Worm (Caenorhabditis elegans) whole organism, L4/young adult: ENCODE results near the gene C02E7.7.

Experiments used
- W03F9.2 ChIP-seq: fragments of 150-350 bp; optimal IDR thresholded peaks from 2 replicates; lab custom pipeline; 2014; ENCODE audit warnings: missing biosample characterization, missing genetic modification characterization
- dao-5 ChIP-seq: sonication (generic microtip); optimal IDR thresholded peaks from 2 replicates; lab custom pipeline; 2016; ENCODE audit warnings: missing genotype, missing genetic modification characterization, moderate library complexity, missing compliant biosample characterization
- him-1 ChIP-seq: sonication (generic microtip); optimal IDR thresholded peaks from 2 replicates; lab custom pipeline; 2016; ENCODE audit warnings: missing genotype, missing genetic modification reagents, missing genetic modification characterization, missing compliant biosample characterization

C02E7.7 gene

ce11 chrV:4871992-4872391 lies 46.4 kb downstream of the C02E7.7 start, which contains the start of gene srd-33:
Gene srd-33, plus strand, starts transcription at chrV:4872292.
- TF ChIP-seq him-1 (tag; lab: Kevin White, UChicago) = no peak
- no peak for TF ChIP-seq dao-5
- TF ChIP-seq W03F9.2 (tag; lab: Kevin White, UChicago) = no peak

DNA sequence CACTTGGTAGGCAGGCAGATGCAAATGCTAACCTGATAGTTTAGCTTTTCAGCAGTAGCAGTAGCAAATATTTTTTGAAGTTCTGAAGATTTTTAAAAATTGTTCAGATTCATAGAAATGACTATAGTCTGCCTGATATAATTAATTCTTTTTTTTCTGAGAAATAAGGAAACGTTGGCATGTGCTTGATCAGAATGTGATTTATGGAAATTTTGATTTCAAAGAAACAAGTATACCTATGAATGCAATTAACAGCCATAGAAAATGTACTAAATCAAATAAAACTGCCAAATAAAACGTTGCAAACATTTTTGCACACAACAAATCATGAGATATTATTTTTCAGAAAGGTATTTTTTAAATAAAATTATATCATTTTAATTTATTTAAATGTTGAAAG lies 47.7 kb downstream of the C02E7.7 start:
- TF ChIP-seq dao-5 (no peak), W03F9.2 (tag; lab: Kevin White, UChicago) (no peak), him-1 (tag; lab: Kevin White, UChicago) (no peak)

DNA sequence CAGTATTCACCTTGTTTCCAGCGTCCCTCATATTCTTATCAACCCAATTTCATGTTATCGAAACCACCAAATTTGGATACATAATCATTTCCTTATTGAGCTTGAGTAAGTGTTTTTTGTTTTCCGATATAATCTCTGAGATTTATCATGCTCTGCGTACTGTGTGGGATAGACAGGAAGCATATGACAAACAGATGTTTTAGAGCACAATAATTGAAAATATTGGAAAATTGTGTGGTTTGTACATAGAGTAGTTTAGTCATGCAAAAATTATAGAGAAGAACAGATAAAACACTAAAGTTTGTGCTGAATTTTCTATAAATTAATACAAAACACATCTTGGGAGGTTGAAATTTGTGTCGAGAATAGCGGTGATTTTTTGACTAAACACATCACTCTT lies 49.7 kb downstream of the C02E7.7 start:
- TF ChIP-seq dao-5 (no peak), W03F9.2 (tag; lab: Kevin White, UChicago) (no peak), him-1 (tag; lab: Kevin White, UChicago) (no peak)
